Fruit fly (Drosophila melanogaster): ENCODE measurements around the gene CG2685.

DNA sequence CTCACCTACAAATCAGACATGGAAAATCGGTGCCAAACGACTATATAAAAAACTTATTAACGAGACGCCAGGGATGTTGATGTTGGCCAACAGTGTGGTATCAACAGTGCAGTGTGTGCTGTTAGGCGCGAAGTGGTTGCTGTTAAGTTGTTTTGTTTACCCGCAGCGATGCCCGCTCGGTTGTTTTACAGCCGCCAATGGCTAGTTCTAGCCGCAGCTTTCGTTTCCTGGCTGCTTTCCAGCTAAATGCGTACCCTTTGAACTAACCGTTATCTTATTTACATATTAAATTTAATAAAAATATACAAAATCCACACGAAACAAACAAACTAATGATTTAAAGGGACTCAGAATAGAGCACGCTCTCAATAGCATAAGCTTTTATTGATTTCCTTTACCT, 24.9 kb upstream of the CG2685 start, which contains the start of gene crm:
- TF ChIP-seq toe (GFP tag; optimal IDR thresholded peaks at IDR 0.05) (no peak), pad (GFP tag; optimal IDR thresholded peaks at IDR 0.05) (no peak)
